Worm (Caenorhabditis elegans) whole organism, L3 larva: Measurements from ENCODE around the gene cee-1.

Experiments used
- ZK546.5 ChIP-seq: sonication (generic microtip); optimal IDR thresholded peaks from 2 replicates; lab custom pipeline; 2017; ENCODE audit warnings: missing biosample characterization, missing genetic modification characterization
- ama-1 ChIP-seq: fragments of 150-350 bp; optimal IDR thresholded peaks from 2 replicates; lab custom pipeline; 2018
- ceh-16 ChIP-seq: sonication (generic microtip); optimal IDR thresholded peaks from 2 replicates; lab custom pipeline; 2017; ENCODE audit warnings: missing biosample characterization, missing genetic modification characterization
- ceh-28 ChIP-seq: fragments of 150-350 bp; optimal IDR thresholded peaks from 2 replicates; lab custom pipeline; 2014; ENCODE audit warnings: missing biosample characterization, missing genetic modification reagents, missing genetic modification characterization
- ceh-82 ChIP-seq: fragments of 150-350 bp; optimal IDR thresholded peaks from 2 replicates; lab custom pipeline; 2014; ENCODE audit warnings: missing biosample characterization, missing genetic modification characterization
- ceh-9 ChIP-seq: sonication (generic microtip); optimal IDR thresholded peaks from 2 replicates; lab custom pipeline; 2018; ENCODE audit warnings: missing biosample characterization, missing genetic modification characterization
- daf-12 ChIP-seq: fragments of 150-350 bp; optimal IDR thresholded peaks from 2 replicates; lab custom pipeline; 2014; ENCODE audit warnings: missing biosample characterization, missing genetic modification reagents, missing genetic modification characterization
- egl-27 ChIP-seq: sonication (generic microtip); optimal IDR thresholded peaks from 4 replicates; lab custom pipeline; 2017; ENCODE audit warnings: missing biosample characterization, missing genetic modification reagents, missing genetic modification characterization
- egl-5 ChIP-seq: fragments of 150-350 bp; optimal IDR thresholded peaks from 2 replicates; lab custom pipeline; 2017; ENCODE audit warnings: missing biosample characterization, missing genetic modification reagents, missing genetic modification characterization, inconsistent platforms
- elt-1 ChIP-seq: fragments of 150-350 bp; optimal IDR thresholded peaks from 2 replicates; lab custom pipeline; 2014; ENCODE audit warnings: missing biosample characterization, missing genetic modification characterization
- elt-3 ChIP-seq, 3 experiments: fragments of 150-350 bp in 1 of 3; sonication (generic microtip) in 2 of 3; optimal IDR thresholded peaks; 2 replicates in 2 of 3; 4 replicates in 1 of 3; lab custom pipeline; 2014 to 2017; ENCODE audit warnings: missing biosample characterization in 3 of 3, missing genetic modification characterization in 3 of 3
- fkh-10 ChIP-seq: sonication (generic microtip); optimal IDR thresholded peaks from 2 replicates; lab custom pipeline; 2017; ENCODE audit warnings: missing biosample characterization, missing genetic modification reagents, missing genetic modification characterization
- fkh-2 ChIP-seq: fragments of 150-350 bp; optimal IDR thresholded peaks from 2 replicates; lab custom pipeline; 2014; ENCODE audit warnings: missing biosample characterization, missing genetic modification reagents, missing genetic modification characterization
- fos-1 ChIP-seq: fragments of 150-350 bp; optimal IDR thresholded peaks from 2 replicates; lab custom pipeline; 2014; ENCODE audit warnings: missing biosample characterization, missing genetic modification characterization
- hmg-11 ChIP-seq: sonication (generic microtip); optimal IDR thresholded peaks from 2 replicates; lab custom pipeline; 2016; ENCODE audit warnings: missing genetic modification characterization, missing compliant biosample characterization
- jun-1 ChIP-seq: fragments of 150-350 bp; optimal IDR thresholded peaks from 2 replicates; lab custom pipeline; 2014; ENCODE audit warnings: missing biosample characterization, missing genetic modification reagents, missing genetic modification characterization
- lin-15B ChIP-seq: fragments of 150-350 bp; optimal IDR thresholded peaks from 2 replicates; lab custom pipeline; 2014; ENCODE audit warnings: missing biosample characterization, missing genetic modification characterization
- lin-39 ChIP-seq: fragments of 150-350 bp; optimal IDR thresholded peaks from 2 replicates; lab custom pipeline; 2018; ENCODE audit warnings: missing biosample characterization, missing genetic modification reagents, missing genetic modification characterization
- lsy-12 ChIP-seq: sonication (generic microtip); optimal IDR thresholded peaks from 2 replicates; lab custom pipeline; 2016; ENCODE audit warnings: mild to moderate bottlenecking, missing genetic modification characterization, missing compliant biosample characterization
- mdl-1 ChIP-seq: fragments of 150-350 bp; optimal IDR thresholded peaks from 2 replicates; lab custom pipeline; 2014; ENCODE audit warnings: missing biosample characterization, missing genetic modification characterization
- mml-1 ChIP-seq: fragments of 150-350 bp; sonication (generic microtip); optimal IDR thresholded peaks from 3 replicates; lab custom pipeline; 2014; ENCODE audit warnings: missing biosample characterization, missing genetic modification characterization
- nfya-1 ChIP-seq: sonication (generic microtip); optimal IDR thresholded peaks from 2 replicates; lab custom pipeline; 2017; ENCODE audit warnings: missing genetic modification characterization, mild to moderate bottlenecking, missing compliant biosample characterization, antibody characterized with exemption, moderate library complexity; ENCODE audit not compliant: insufficient read depth
- nhr-11 ChIP-seq: fragments of 150-350 bp; optimal IDR thresholded peaks from 2 replicates; lab custom pipeline; 2014; ENCODE audit warnings: missing biosample characterization, missing genetic modification characterization
- nhr-12 ChIP-seq: fragments of 150-350 bp; optimal IDR thresholded peaks from 2 replicates; lab custom pipeline; 2014; ENCODE audit warnings: missing biosample characterization, missing genetic modification characterization
- nhr-23 ChIP-seq: fragments of 150-350 bp; optimal IDR thresholded peaks from 2 replicates; lab custom pipeline; 2014; ENCODE audit warnings: missing biosample characterization, missing genetic modification reagents, missing genetic modification characterization
- nhr-237 ChIP-seq: fragments of 150-350 bp; optimal IDR thresholded peaks from 2 replicates; lab custom pipeline; 2014; ENCODE audit warnings: missing biosample characterization, missing genetic modification characterization
- nhr-25 ChIP-seq: sonication (generic microtip); optimal IDR thresholded peaks from 2 replicates; lab custom pipeline; 2017; ENCODE audit warnings: missing biosample characterization, missing genetic modification characterization
- nhr-28 ChIP-seq: fragments of 150-350 bp; optimal IDR thresholded peaks from 2 replicates; lab custom pipeline; 2014; ENCODE audit warnings: missing biosample characterization, missing genetic modification characterization
- nhr-43 ChIP-seq: sonication (generic microtip); optimal IDR thresholded peaks from 2 replicates; lab custom pipeline; 2016; ENCODE audit warnings: mild to moderate bottlenecking, missing genetic modification characterization, missing compliant biosample characterization; ENCODE audit not compliant: poor library complexity, severe bottlenecking
- nhr-67 ChIP-seq: fragments of 150-350 bp; optimal IDR thresholded peaks from 2 replicates; lab custom pipeline; 2014; ENCODE audit warnings: missing biosample characterization, missing genetic modification characterization
- nhr-76 ChIP-seq: fragments of 150-350 bp; sonication (generic microtip); optimal IDR thresholded peaks from 5 replicates; lab custom pipeline; 2014; ENCODE audit warnings: missing biosample characterization, missing genetic modification characterization
- pha-4 ChIP-seq: fragments of 150-350 bp; optimal IDR thresholded peaks from 2 replicates; lab custom pipeline; 2014; ENCODE audit warnings: missing biosample characterization, missing genetic modification reagents, missing genetic modification characterization
- pqm-1 ChIP-seq: fragments of 150-350 bp; optimal IDR thresholded peaks from 2 replicates; lab custom pipeline; 2017; ENCODE audit warnings: missing biosample characterization, missing genetic modification characterization, inconsistent platforms
- sea-2 ChIP-seq: fragments of 150-350 bp; sonication (generic microtip); optimal IDR thresholded peaks from 4 replicates; lab custom pipeline; 2014; ENCODE audit warnings: missing biosample characterization, missing genetic modification reagents, missing genetic modification characterization
- skn-1 ChIP-seq: fragments of 150-350 bp; optimal IDR thresholded peaks from 2 replicates; lab custom pipeline; 2014; ENCODE audit warnings: missing biosample characterization, missing genetic modification characterization
- snpc-4 ChIP-seq: fragments of 150-350 bp; optimal IDR thresholded peaks from 2 replicates; lab custom pipeline; 2014; ENCODE audit warnings: missing biosample characterization, missing genetic modification characterization
- tbx-2 ChIP-seq: sonication (generic microtip); optimal IDR thresholded peaks from 2 replicates; lab custom pipeline; 2016; ENCODE audit warnings: mild to moderate bottlenecking, missing genetic modification characterization, missing compliant biosample characterization
- zag-1 ChIP-seq: fragments of 150-350 bp; optimal IDR thresholded peaks from 2 replicates; lab custom pipeline; 2014; ENCODE audit warnings: missing biosample characterization, missing genetic modification characterization
- ztf-11 ChIP-seq: fragments of 150-350 bp; optimal IDR thresholded peaks from 2 replicates; lab custom pipeline; 2014; ENCODE audit warnings: missing biosample characterization, missing genetic modification characterization

The cee-1 gene

ce11 chrIII:4944213-4944612 lies 31.7 kb downstream of the cee-1 start, which contains the start of gene ntl-9:
ntl-9 (plus strand) TSS chrIII:4944513.
- TF ChIP-seq pqm-1 (tag; lab: Kevin White, UChicago) (no peak), snpc-4 (tag; lab: Kevin White, UChicago) (no peak), zag-1 (tag; lab: Kevin White, UChicago) (no peak), egl-27 (no peak), tbx-2 (tag; lab: Kevin White, UChicago) (no peak), skn-1 (no peak), mdl-1 (tag; lab: Kevin White, UChicago) (no peak)

ce11 chrIII:4947352-4947751 lies 34.9 kb downstream of the cee-1 start:
- no peak for TF ChIP-seq ceh-82
- TF ChIP-seq ama-1 (lab: Kevin White, UChicago): no peak
- no peak for TF ChIP-seq nhr-28
- no peak for TF ChIP-seq elt-1 (tag; lab: Kevin White, UChicago)
- TF ChIP-seq nhr-76 (tag; lab: Kevin White, UChicago): no peak
- no peak for TF ChIP-seq egl-5 (tag; lab: Kevin White, UChicago)
- TF ChIP-seq ceh-28: no peak
- TF ChIP-seq lin-15B (tag; lab: Kevin White, UChicago): no peak
- TF ChIP-seq nfya-1 (tag; lab: Kevin White, UChicago): peak; percentile 58
- TF ChIP-seq ceh-16 (tag; lab: Kevin White, UChicago): no peak
- TF ChIP-seq nhr-237: no peak
- no peak for TF ChIP-seq fos-1 (tag; lab: Kevin White, UChicago)
- TF ChIP-seq hmg-11 (tag; lab: Kevin White, UChicago): peak; percentile 47
- TF ChIP-seq nhr-23 (tag; lab: Kevin White, UChicago): no peak
- TF ChIP-seq lsy-12 (tag; lab: Kevin White, UChicago): no peak
- peak; percentile 77 for TF ChIP-seq lin-39 (tag; lab: Kevin White, UChicago)

ce11 chrIII:4948631-4949030 lies 36.1 kb downstream of the cee-1 start:
- TF ChIP-seq ceh-28 (no peak), nfya-1 (tag; lab: Kevin White, UChicago) (peak; percentile 9), ceh-9 (tag; lab: Kevin White, UChicago) (no peak), nhr-25 (no peak), fkh-10 (GFP tag; lab: Kevin White, UChicago) (no peak), ceh-82 (no peak), lin-39 (tag; lab: Kevin White, UChicago) (peak; percentile 6), daf-12 (no peak), skn-1 (no peak)

ce11 chrIII:4950345-4950744 lies 37.8 kb downstream of the cee-1 start:
- peak; percentile 18 for TF ChIP-seq snpc-4 (tag; lab: Kevin White, UChicago)
- peak; percentile 16 for TF ChIP-seq pha-4
- TF ChIP-seq egl-5 (tag; lab: Kevin White, UChicago): no peak
- peak; percentile 65 for TF ChIP-seq lin-39 (tag; lab: Kevin White, UChicago)
- no peak for TF ChIP-seq sea-2 (GFP tag; lab: Kevin White, UChicago)
- no peak for TF ChIP-seq ceh-9 (tag; lab: Kevin White, UChicago)
- TF ChIP-seq daf-12: no peak
- TF ChIP-seq nhr-12: no peak
- TF ChIP-seq jun-1 (tag; lab: Kevin White, UChicago): no peak
- TF ChIP-seq hmg-11 (tag; lab: Kevin White, UChicago): peak; percentile 58
- TF ChIP-seq mml-1 (tag; lab: Kevin White, UChicago): no peak
- TF ChIP-seq nhr-11 (tag; lab: Kevin White, UChicago): peak; percentile 17
- peak; percentile 37 for TF ChIP-seq lin-15B (tag; lab: Kevin White, UChicago)
- TF ChIP-seq nfya-1 (tag; lab: Kevin White, UChicago): peak; percentile 86

- TF ChIP-seq egl-5 (tag; lab: Kevin White, UChicago) (peak; percentile 26), snpc-4 (tag; lab: Kevin White, UChicago) (no peak), nfya-1 (tag; lab: Kevin White, UChicago) (peak; percentile 43), nhr-43 (no peak), ztf-11 (tag; lab: Kevin White, UChicago) (no peak), ZK546.5 (no peak), nhr-237 (no peak), elt-3 (tag; optimal IDR thresholded peaks at IDR 0.05; lab: Kevin White, UChicago) (no peak), tbx-2 (tag; lab: Kevin White, UChicago) (no peak), fkh-2 (no peak), lin-15B (tag; lab: Kevin White, UChicago) (no peak), lin-39 (tag; lab: Kevin White, UChicago) (peak; percentile 66), mdl-1 (tag; lab: Kevin White, UChicago) (no peak), fos-1 (tag; lab: Kevin White, UChicago) (no peak), hmg-11 (tag; lab: Kevin White, UChicago) (peak; percentile 6), nhr-67 (tag; lab: Kevin White, UChicago) (no peak), egl-27 (no peak)
- TF ChIP-seq, all 47 proteins: peak for 4
Observed at ce11 chrIII:4951210-4951609, 38.7 kb downstream of the cee-1 start.
